Worm (Caenorhabditis elegans) whole organism, L1 larva: Measurements from ENCODE around the gene C04G6.6.
"Not testable (repeated sequence)": the region's sequence is repeated elsewhere in the genome, so short reads cannot be mapped to it uniquely, and the experiment has no call there.

Experiments
- C04F5.9 ChIP-seq: sonication (generic microtip); optimal IDR thresholded peaks from 2 replicates; lab custom pipeline; 2016; ENCODE audit warnings: missing genetic modification characterization, missing compliant biosample characterization
- F16B12.6 ChIP-seq: fragments of 150-350 bp; optimal IDR thresholded peaks from 2 replicates; lab custom pipeline; 2014; ENCODE audit warnings: missing biosample characterization, missing genetic modification characterization
- Y116A8C.19 ChIP-seq: sonication (generic microtip); optimal IDR thresholded peaks from 2 replicates; lab custom pipeline; 2016; ENCODE audit warnings: missing compliant biosample characterization, missing genetic modification characterization, borderline replicate concordance
- aha-1 ChIP-seq: fragments of 150-350 bp; optimal IDR thresholded peaks from 2 replicates; lab custom pipeline; 2014; ENCODE audit warnings: missing biosample characterization, missing genetic modification characterization
- aly-2 ChIP-seq: fragments of 150-350 bp; optimal IDR thresholded peaks from 2 replicates; lab custom pipeline; 2014; ENCODE audit warnings: missing biosample characterization, missing genetic modification characterization
- blmp-1 ChIP-seq: fragments of 150-350 bp; optimal IDR thresholded peaks from 2 replicates; lab custom pipeline; 2014; ENCODE audit warnings: missing biosample characterization, missing genetic modification characterization
- ceh-63 ChIP-seq: fragments of 200-800 bp; sonication (Bioruptor generic); optimal IDR thresholded peaks from 2 replicates; lab custom pipeline; 2018; ENCODE audit warnings: mild to moderate bottlenecking, missing genetic modification characterization, missing compliant biosample characterization
- ceh-88 ChIP-seq: fragments of 200-800 bp; sonication (Bioruptor generic); IDR thresholded peaks from 2 replicates; pipeline ENCODE4 v1.3.6; 2022; ENCODE audit warnings: missing genetic modification characterization, missing compliant biosample characterization
- ceh-90 ChIP-seq: sonication (generic microtip); optimal IDR thresholded peaks from 2 replicates; lab custom pipeline; 2016; ENCODE audit warnings: missing genetic modification characterization, missing compliant biosample characterization
- efl-1 ChIP-seq, 4 experiments: fragments of 150-350 bp; optimal IDR thresholded peaks in 3 of 4; peaks in 1 of 4; 1 replicate in 1 of 4; 2 replicates in 3 of 4; lab custom pipeline; 2014; ENCODE audit warnings: missing biosample characterization in 2 of 4, missing genetic modification characterization in 2 of 4, missing genetic modification reagents in 2 of 4
- efl-3 ChIP-seq: fragments of 200-800 bp; sonication (Bioruptor generic); optimal IDR thresholded peaks from 2 replicates; lab custom pipeline; 2018; ENCODE audit warnings: mild to moderate bottlenecking, missing genetic modification characterization, missing compliant biosample characterization
- elt-2 ChIP-seq: sonication (generic microtip); optimal IDR thresholded peaks from 2 replicates; lab custom pipeline; 2016; ENCODE audit warnings: missing genetic modification characterization, mild to moderate bottlenecking, inconsistent platforms, missing compliant biosample characterization, missing genetic modification reagents
- elt-3 ChIP-seq, 6 experiments: fragments of 150-350 bp in 1 of 6; sonication (generic microtip); optimal IDR thresholded peaks; 2 replicates each; lab custom pipeline; 2017 to 2018; ENCODE audit warnings: missing biosample characterization in 6 of 6, missing genetic modification characterization in 6 of 6, inconsistent platforms in 1 of 6
- ets-5 ChIP-seq: fragments of 200-800 bp; sonication (Bioruptor generic); IDR thresholded peaks from 2 replicates; pipeline ENCODE4 v1.3.6; 2022; ENCODE audit warnings: missing genetic modification characterization, missing compliant biosample characterization
- fos-1 ChIP-seq: fragments of 150-350 bp; optimal IDR thresholded peaks from 2 replicates; lab custom pipeline; 2014; ENCODE audit warnings: missing biosample characterization, missing genetic modification characterization
- grh-1 ChIP-seq: fragments of 200-800 bp; sonication (Bioruptor generic); IDR thresholded peaks from 2 replicates; pipeline ENCODE4 v1.3.6; 2022; ENCODE audit warnings: missing genetic modification reagents, missing genetic modification characterization, missing compliant biosample characterization
- hpl-2 ChIP-seq: fragments of 150-350 bp; optimal IDR thresholded peaks from 2 replicates; lab custom pipeline; 2014; ENCODE audit warnings: missing biosample characterization, missing genetic modification reagents, missing genetic modification characterization
- isw-1 ChIP-seq: fragments of 200-800 bp; sonication (Bioruptor generic); IDR thresholded peaks from 2 replicates; pipeline ENCODE4 v1.3.6; 2022; ENCODE audit warnings: missing genetic modification characterization, missing compliant biosample characterization
- jun-1 ChIP-seq: fragments of 150-350 bp; optimal IDR thresholded peaks from 2 replicates; lab custom pipeline; 2014; ENCODE audit warnings: missing biosample characterization, missing genetic modification reagents, missing genetic modification characterization
- lin-13 ChIP-seq: fragments of 150-350 bp; optimal IDR thresholded peaks from 2 replicates; lab custom pipeline; 2014; ENCODE audit warnings: missing biosample characterization, missing genetic modification reagents, missing genetic modification characterization
- lin-15B ChIP-seq: fragments of 150-350 bp; sonication (generic microtip); optimal IDR thresholded peaks from 3 replicates; lab custom pipeline; 2014; ENCODE audit warnings: missing biosample characterization, missing genetic modification characterization
- lin-35 ChIP-seq, 2 experiments: fragments of 150-350 bp; optimal IDR thresholded peaks; 2 replicates each; lab custom pipeline; 2014; ENCODE audit warnings: missing biosample characterization in 2 of 2, missing genetic modification characterization in 2 of 2, missing genetic modification reagents in 2 of 2
- lin-39 ChIP-seq: fragments of 150-350 bp; optimal IDR thresholded peaks from 2 replicates; lab custom pipeline; 2014; ENCODE audit warnings: missing biosample characterization, missing genetic modification reagents, missing genetic modification characterization
- lir-3 ChIP-seq: sonication (generic microtip); optimal IDR thresholded peaks from 2 replicates; lab custom pipeline; 2016; ENCODE audit warnings: mild to moderate bottlenecking, missing genetic modification characterization, moderate library complexity, missing compliant biosample characterization; ENCODE audit not compliant: poor library complexity
- mep-1 ChIP-seq: fragments of 150-350 bp; optimal IDR thresholded peaks from 2 replicates; lab custom pipeline; 2014; ENCODE audit warnings: missing biosample characterization, missing genetic modification characterization
- nhr-11 ChIP-seq: fragments of 150-350 bp; optimal IDR thresholded peaks from 2 replicates; lab custom pipeline; 2014; ENCODE audit warnings: missing biosample characterization, missing genetic modification characterization
- nhr-12 ChIP-seq: sonication (generic microtip); optimal IDR thresholded peaks from 2 replicates; lab custom pipeline; 2017; ENCODE audit warnings: missing biosample characterization, missing genetic modification characterization
- nhr-19 ChIP-seq: fragments of 200-800 bp; sonication (Bioruptor generic); conservative IDR thresholded peaks from 2 replicates; pipeline ENCODE4 v1.3.6; 2022; ENCODE audit warnings: missing genetic modification characterization, missing compliant biosample characterization
- nhr-237 ChIP-seq: fragments of 150-350 bp; optimal IDR thresholded peaks from 2 replicates; lab custom pipeline; 2014; ENCODE audit warnings: missing biosample characterization, missing genetic modification characterization
- nhr-28 ChIP-seq: fragments of 150-350 bp; optimal IDR thresholded peaks from 2 replicates; lab custom pipeline; 2014; ENCODE audit warnings: missing biosample characterization, missing genetic modification characterization
- nhr-71 ChIP-seq: sonication (generic microtip); optimal IDR thresholded peaks from 2 replicates; lab custom pipeline; 2016; ENCODE audit warnings: mild to moderate bottlenecking, missing genetic modification characterization, moderate library complexity, missing compliant biosample characterization
- nhr-76 ChIP-seq: sonication (generic microtip); optimal IDR thresholded peaks from 2 replicates; lab custom pipeline; 2017; ENCODE audit warnings: missing biosample characterization, missing genetic modification characterization
- nhr-77 ChIP-seq: fragments of 150-350 bp; optimal IDR thresholded peaks from 2 replicates; lab custom pipeline; 2014; ENCODE audit warnings: missing biosample characterization, missing genetic modification characterization
- nhr-84 ChIP-seq: sonication (generic microtip); optimal IDR thresholded peaks from 2 replicates; lab custom pipeline; 2017; ENCODE audit warnings: missing biosample characterization, missing genetic modification characterization
- pax-3 ChIP-seq: fragments of 200-800 bp; sonication (Bioruptor generic); optimal IDR thresholded peaks from 2 replicates; lab custom pipeline; 2018; ENCODE audit warnings: mild to moderate bottlenecking, missing genetic modification characterization, moderate library complexity, missing compliant biosample characterization
- skn-1 ChIP-seq: fragments of 150-350 bp; optimal IDR thresholded peaks from 2 replicates; lab custom pipeline; 2014; ENCODE audit warnings: missing biosample characterization, missing genetic modification characterization
- snu-23 ChIP-seq: sonication (generic microtip); optimal IDR thresholded peaks from 2 replicates; lab custom pipeline; 2016; ENCODE audit warnings: missing genetic modification characterization, missing compliant biosample characterization
- sox-4 ChIP-seq: sonication (generic microtip); optimal IDR thresholded peaks from 2 replicates; lab custom pipeline; 2016; ENCODE audit warnings: missing genetic modification characterization, missing compliant biosample characterization
- sup-37 ChIP-seq: fragments of 200-800 bp; sonication (Bioruptor generic); optimal IDR thresholded peaks from 2 replicates; lab custom pipeline; 2018; ENCODE audit warnings: mild to moderate bottlenecking, missing genetic modification characterization, missing compliant biosample characterization
- tbx-2 ChIP-seq: sonication (generic microtip); optimal IDR thresholded peaks from 2 replicates; lab custom pipeline; 2016; ENCODE audit warnings: missing genetic modification characterization, missing compliant biosample characterization
- unc-30 ChIP-seq: sonication (generic microtip); optimal IDR thresholded peaks from 2 replicates; lab custom pipeline; 2017; ENCODE audit warnings: missing biosample characterization, missing genetic modification characterization
- unc-86 ChIP-seq: sonication (generic microtip); optimal IDR thresholded peaks from 2 replicates; lab custom pipeline; 2016; ENCODE audit warnings: missing genetic modification characterization, missing compliant biosample characterization
- unc-98 ChIP-seq: fragments of 200-800 bp; sonication (Bioruptor generic); IDR thresholded peaks from 2 replicates; pipeline ENCODE4 v1.3.6; 2022; ENCODE audit warnings: missing genetic modification characterization, missing compliant biosample characterization
- zag-1 ChIP-seq: fragments of 150-350 bp; optimal IDR thresholded peaks from 2 replicates; lab custom pipeline; 2014; ENCODE audit warnings: missing biosample characterization, missing genetic modification characterization
- zip-4 ChIP-seq: fragments of 200-800 bp; sonication (Bioruptor generic); optimal IDR thresholded peaks from 2 replicates; lab custom pipeline; 2018; ENCODE audit warnings: mild to moderate bottlenecking, missing genetic modification characterization, moderate library complexity, missing compliant biosample characterization
- ztf-4 ChIP-seq: fragments of 150-350 bp; optimal IDR thresholded peaks from 2 replicates; lab custom pipeline; 2014; ENCODE audit warnings: missing biosample characterization, missing genetic modification characterization

The C04G6.6 gene

ce11 chrII:5115235-5115634 is 15.7 kb upstream of the C04G6.6 start, which contains the start of gene msp-74:
msp-74 (minus strand) TSS chrII:5115335.
- not testable (repeated sequence) for TF ChIP-seq Y116A8C.19 (tag; lab: Kevin White, UChicago); sox-4 (tag; lab: Kevin White, UChicago); lin-35 (GFP tag; optimal IDR thresholded peaks at IDR 0.05; lab: Kevin White, UChicago)

ce11 chrII:5112082-5112481 is 12.5 kb upstream of the C04G6.6 start, which contains the start of gene F09C12.8:
F09C12.8 (plus strand) TSS chrII:5112382.
- TF ChIP-seq hpl-2 (GFP tag; lab: Kevin White, UChicago) (no peak), nhr-12 (tag; lab: Kevin White, UChicago) (no peak), ztf-4 (tag; lab: Kevin White, UChicago) (no peak), lin-39 (tag; lab: Kevin White, UChicago) (no peak), fos-1 (tag; lab: Kevin White, UChicago) (no peak), ceh-63 (GFP tag; lab: Kevin White, UChicago) (no peak), efl-3 (GFP tag; lab: Kevin White, UChicago) (no peak), snu-23 (GFP tag; lab: Kevin White, UChicago) (no peak), nhr-71 (no peak)

DNA sequence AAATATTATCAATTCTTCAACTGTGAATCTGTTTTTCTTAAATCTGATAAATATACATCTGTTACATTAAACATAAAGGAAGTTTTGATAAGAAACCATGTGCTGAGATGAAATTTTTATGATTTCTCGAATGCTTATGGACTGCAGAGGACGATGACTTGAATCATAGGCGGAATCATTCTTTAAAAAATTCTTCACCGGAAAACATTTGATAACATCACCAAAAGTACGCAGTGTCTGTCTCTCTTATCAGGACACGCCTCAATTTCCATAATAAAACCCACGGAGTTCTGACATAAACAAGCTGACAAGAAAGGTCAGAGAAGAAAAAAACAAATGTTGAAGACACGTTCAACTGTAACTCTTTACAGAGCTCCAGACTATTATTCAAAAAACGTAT is 10.1 kb upstream of the C04G6.6 start, which contains the start of gene F09C12.2:
Gene F09C12.2, plus strand, starts transcription at position 320 of the 400 bp plus-strand sequence.
- no peak for TF ChIP-seq efl-1 (optimal IDR thresholded peaks at IDR 0.05; lab: Kevin White, UChicago)
- peak in 1 of 2 experiments; percentile 72 for TF ChIP-seq efl-1 (GFP tag; optimal IDR thresholded peaks at IDR 0.05 in 1 of 2; lab: Kevin White, UChicago)
- no peak for TF ChIP-seq isw-1 (GFP tag; lab: Robert Waterston, UW)
- TF ChIP-seq nhr-77: no peak
- peak; percentile 82 for TF ChIP-seq elt-2 (tag; lab: Kevin White, UChicago)

DNA sequence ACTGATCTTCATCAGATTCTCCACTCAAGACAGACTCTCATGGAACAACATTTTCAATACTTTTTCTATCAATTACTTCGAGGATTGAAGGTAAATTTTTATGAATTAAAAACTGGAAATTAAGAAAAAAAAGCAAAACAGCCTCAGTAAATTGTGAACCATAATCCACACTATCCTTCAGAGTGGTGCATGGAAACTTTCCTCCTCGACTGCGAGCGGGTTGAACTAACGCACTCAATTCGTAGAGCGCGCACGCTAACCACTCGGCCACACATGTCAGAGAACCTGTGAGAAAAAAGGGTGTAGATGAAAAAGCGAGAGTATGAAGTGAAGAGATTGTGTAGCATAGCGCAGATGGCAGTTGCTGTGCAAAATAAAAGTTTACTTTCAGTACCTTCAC is 5.5 kb upstream of the C04G6.6 start:
- TF ChIP-seq skn-1 (peak; percentile 84), nhr-28 (tag; lab: Kevin White, UChicago) (no peak), lir-3 (tag; lab: Kevin White, UChicago) (peak; percentile 59), elt-3 (tag; optimal IDR thresholded peaks at IDR 0.05; lab: Kevin White, UChicago) (peak in 3 of 6 experiments; percentile 15 to 50 (median 19)), aha-1 (no peak), grh-1 (GFP tag; lab: Robert Waterston, UW) (no peak), ceh-63 (GFP tag; lab: Kevin White, UChicago) (no peak), zag-1 (no peak), tbx-2 (tag; lab: Kevin White, UChicago) (peak; percentile 55), nhr-19 (GFP tag; lab: Robert Waterston, UW) (peak; percentile 68), mep-1 (tag; lab: Kevin White, UChicago) (peak; percentile 78), pax-3 (tag; lab: Kevin White, UChicago) (peak; percentile 32), nhr-11 (tag; lab: Kevin White, UChicago) (no peak), aly-2 (tag; lab: Kevin White, UChicago) (peak; percentile 78), sox-4 (tag; lab: Kevin White, UChicago) (peak; percentile 8), F16B12.6 (tag; lab: Kevin White, UChicago) (peak; percentile 31), hpl-2 (GFP tag; lab: Kevin White, UChicago) (no peak), jun-1 (tag; lab: Kevin White, UChicago) (peak; percentile 38), lin-35 (GFP tag; optimal IDR thresholded peaks at IDR 0.05; lab: Kevin White, UChicago) (peak; percentile 60 to 82), lin-13 (no peak), ceh-90 (tag; lab: Kevin White, UChicago) (no peak), C04F5.9 (no peak), nhr-84 (tag; lab: Kevin White, UChicago) (no peak), snu-23 (GFP tag; lab: Kevin White, UChicago) (peak; percentile 76), ceh-88 (peak; percentile 30; the same call in 1 of the 2 replicates), lin-15B (no peak), unc-30 (no peak), lin-39 (tag; lab: Kevin White, UChicago) (no peak), unc-98 (GFP tag; lab: Robert Waterston, UW) (no peak), zip-4 (GFP tag; lab: Kevin White, UChicago) (no peak), blmp-1 (tag; lab: Kevin White, UChicago) (peak; percentile 29), nhr-237 (tag; lab: Kevin White, UChicago) (no peak), sup-37 (GFP tag; lab: Kevin White, UChicago) (no peak), ets-5 (GFP tag; lab: Robert Waterston, UW) (no peak), nhr-76 (tag; lab: Kevin White, UChicago) (no peak), unc-86 (tag; lab: Kevin White, UChicago) (peak; percentile 41), nhr-12 (tag; lab: Kevin White, UChicago) (no peak)
